Worm (Caenorhabditis elegans) whole organism, young adult: ENCODE measurements around the gene Y38C1AA.7.

ENCODE experiments used
- F57A8.1 ChIP-seq: fragments of 200-800 bp; sonication (Bioruptor generic); optimal IDR thresholded peaks from 2 replicates; lab custom pipeline; 2018; ENCODE audit warnings: mild to moderate bottlenecking, missing genetic modification characterization, moderate library complexity, missing compliant biosample characterization
- cebp-2 ChIP-seq: fragments of 200-800 bp; sonication (Bioruptor generic); IDR thresholded peaks from 2 replicates; pipeline ENCODE4 v1.3.6; 2022; ENCODE audit warnings: missing genetic modification characterization, missing compliant biosample characterization
- him-1 ChIP-seq: sonication (generic microtip); optimal IDR thresholded peaks from 2 replicates; lab custom pipeline; 2016; ENCODE audit warnings: missing genotype, missing genetic modification reagents, missing genetic modification characterization, missing compliant biosample characterization
- nfya-1 ChIP-seq: sonication (generic microtip); optimal IDR thresholded peaks from 2 replicates; lab custom pipeline; 2017; ENCODE audit warnings: antibody characterized with exemption, missing compliant biosample characterization, missing genetic modification characterization, borderline replicate concordance; ENCODE audit not compliant: insufficient read depth
- nhr-80 ChIP-seq: sonication (generic microtip); optimal IDR thresholded peaks from 2 replicates; lab custom pipeline; 2016; ENCODE audit warnings: missing genetic modification characterization, missing compliant biosample characterization
- tlf-1 ChIP-seq: fragments of 200-800 bp; sonication (Bioruptor generic); optimal IDR thresholded peaks from 2 replicates; lab custom pipeline; 2018; ENCODE audit warnings: mild to moderate bottlenecking, missing genetic modification characterization, missing compliant biosample characterization
- ztf-18 ChIP-seq: sonication (generic microtip); optimal IDR thresholded peaks from 2 replicates; lab custom pipeline; 2016; ENCODE audit warnings: missing genotype, mild to moderate bottlenecking, missing genetic modification characterization, missing compliant biosample characterization

- TF ChIP-seq F57A8.1 (no peak), tlf-1 (GFP tag; lab: Kevin White, UChicago) (no peak), nfya-1 (no peak), nhr-80 (tag; lab: Kevin White, UChicago) (no peak), cebp-2 (no peak), him-1 (tag; lab: Kevin White, UChicago) (no peak), ztf-18 (no peak)
These were observed 18.7 kb downstream of the Y38C1AA.7 start for ce11 chrIV:177487-177886.
